Worm (Caenorhabditis elegans): ENCODE measurements around the gene Y57E12AR.1.

DNA sequence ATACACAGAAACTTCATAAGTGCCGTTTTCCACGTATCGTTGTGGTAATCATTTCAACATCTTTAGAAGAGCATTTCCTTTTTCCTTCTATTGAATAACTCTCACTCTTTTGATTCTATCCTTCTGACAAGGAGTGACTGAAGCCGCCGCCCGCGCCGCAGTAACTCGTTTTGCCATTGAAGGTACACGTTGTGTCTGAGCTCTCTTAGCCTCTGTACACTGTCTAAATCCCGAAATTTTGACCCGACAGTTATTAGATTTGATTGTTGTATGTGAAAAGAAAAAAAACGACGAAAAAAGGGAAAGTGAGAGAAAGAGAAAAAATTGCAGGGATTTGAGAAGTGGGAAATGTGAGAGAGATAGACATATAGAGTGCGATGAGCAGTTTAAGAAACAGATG is 46.1 kb upstream of the Y57E12AR.1 start:
- TF ChIP-seq sea-2 (GFP tag; optimal IDR thresholded peaks at IDR 0.05) (no peak), elt-2 (tag; optimal IDR thresholded peaks at IDR 0.05) (no peak), elt-1 (tag; optimal IDR thresholded peaks at IDR 0.05) (no peak), zag-1 (tag; optimal IDR thresholded peaks at IDR 0.05) (no peak)

Data from whole organism, L3 larva.